Worm (Caenorhabditis elegans) whole organism, L4/young adult: Measurements from ENCODE around the gene F48G7.4.

Source experiments
- dao-5 ChIP-seq: sonication (generic microtip); optimal IDR thresholded peaks from 2 replicates; lab custom pipeline; 2016; ENCODE audit warnings: missing genotype, missing genetic modification characterization, moderate library complexity, missing compliant biosample characterization
- him-1 ChIP-seq: sonication (generic microtip); optimal IDR thresholded peaks from 2 replicates; lab custom pipeline; 2016; ENCODE audit warnings: missing genotype, missing genetic modification reagents, missing genetic modification characterization, missing compliant biosample characterization

- TF ChIP-seq him-1 (tag; lab: Kevin White, UChicago) (no peak), dao-5 (tag; lab: Kevin White, UChicago) (no peak)
Measured at ce11 chrV:655823-656222, 36.6 kb downstream of the F48G7.4 start, which contains the start of gene srh-245.
